Worm (Caenorhabditis elegans): Measurements from ENCODE around the gene pnn-1.

DNA sequence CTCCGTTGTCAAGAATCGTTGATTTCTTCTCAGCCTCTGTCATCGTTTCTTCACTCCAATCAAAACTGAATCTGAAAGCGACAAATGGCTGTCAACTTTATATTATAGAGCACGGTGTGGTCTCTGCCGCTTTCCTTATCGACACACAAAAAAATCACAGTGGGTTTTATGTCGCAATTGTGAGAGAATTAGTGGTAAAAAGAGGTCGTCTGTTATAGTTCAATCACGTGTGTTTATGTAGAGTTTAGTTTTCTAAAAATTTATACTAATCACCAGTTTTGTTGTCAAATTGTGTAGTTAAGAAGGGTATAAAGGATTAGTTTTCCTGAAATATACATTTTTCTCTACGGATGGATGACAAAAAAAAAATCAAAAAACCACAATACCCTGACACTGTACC is 35.9 kb upstream of the pnn-1 start, which contains the start of gene T16G1.7:
- TF ChIP-seq unc-42 (tag; optimal IDR thresholded peaks at IDR 0.05): no peak
- TF ChIP-seq lin-11 (tag; optimal IDR thresholded peaks at IDR 0.05): no peak
